Worm (Caenorhabditis elegans): ENCODE data around the gene srt-69.

The srt-69 gene

ce11 chrV:5303389-5303788, 37.9 kb upstream of the srt-69 start, which contains the start of gene ncx-2:
Gene ncx-2, plus strand, starts transcription at chrV:5303689.
- TF ChIP-seq elt-1 (tag; optimal IDR thresholded peaks at IDR 0.05) (no peak), nhr-23 (tag; optimal IDR thresholded peaks at IDR 0.05) (no peak), daf-12 (tag; optimal IDR thresholded peaks at IDR 0.05) (no peak), mml-1 (tag; optimal IDR thresholded peaks at IDR 0.05) (no peak), elt-2 (tag; optimal IDR thresholded peaks at IDR 0.05) (no peak), ceh-9 (tag; optimal IDR thresholded peaks at IDR 0.05) (no peak), ztf-4 (tag; optimal IDR thresholded peaks at IDR 0.05) (no peak), nhr-12 (tag; optimal IDR thresholded peaks at IDR 0.05) (no peak), ceh-82 (tag; optimal IDR thresholded peaks at IDR 0.05) (no peak), nhr-77 (tag; optimal IDR thresholded peaks at IDR 0.05) (no peak), snpc-4 (tag; optimal IDR thresholded peaks at IDR 0.05) (no peak), nhr-43 (tag; optimal IDR thresholded peaks at IDR 0.05; ENCODE audit: poor library complexity, severe bottlenecking) (no peak), mdl-1 (tag; optimal IDR thresholded peaks at IDR 0.05) (no peak), hmg-11 (tag; optimal IDR thresholded peaks at IDR 0.05) (no peak), egl-5 (tag; optimal IDR thresholded peaks at IDR 0.05) (no peak), nhr-25 (tag; optimal IDR thresholded peaks at IDR 0.05) (no peak)

ce11 chrV:5301226-5301625, 35.7 kb upstream of the srt-69 start:
- TF ChIP-seq pha-4 (tag; optimal IDR thresholded peaks at IDR 0.05) = peak; percentile 13
- TF ChIP-seq nhr-43 (tag; optimal IDR thresholded peaks at IDR 0.05; ENCODE audit: poor library complexity, severe bottlenecking) = no peak
- TF ChIP-seq mdl-1 (tag; optimal IDR thresholded peaks at IDR 0.05) = no peak
- no peak for TF ChIP-seq fkh-2 (tag; optimal IDR thresholded peaks at IDR 0.05)

- no peak for TF ChIP-seq aly-2 (tag; optimal IDR thresholded peaks at IDR 0.05)
- no peak for TF ChIP-seq ztf-4 (tag; optimal IDR thresholded peaks at IDR 0.05)
- TF ChIP-seq elt-3 (tag; optimal IDR thresholded peaks at IDR 0.05) = no peak
- no peak for TF ChIP-seq ceh-82 (tag; optimal IDR thresholded peaks at IDR 0.05)
- TF ChIP-seq lin-39 (tag; optimal IDR thresholded peaks at IDR 0.05) = no peak
- no peak for TF ChIP-seq nhr-77 (tag; optimal IDR thresholded peaks at IDR 0.05)
- TF ChIP-seq lsy-12 (tag; optimal IDR thresholded peaks at IDR 0.05) = no peak
- no peak for TF ChIP-seq nhr-23 (tag; optimal IDR thresholded peaks at IDR 0.05)
- no peak for TF ChIP-seq pha-4 (tag; optimal IDR thresholded peaks at IDR 0.05)
- no peak for TF ChIP-seq egl-27 (tag; optimal IDR thresholded peaks at IDR 0.05)
- TF ChIP-seq mml-1 (tag; optimal IDR thresholded peaks at IDR 0.05) = no peak
- no peak for TF ChIP-seq sea-2 (GFP tag; optimal IDR thresholded peaks at IDR 0.05)
- TF ChIP-seq ama-1 (optimal IDR thresholded peaks at IDR 0.05) = no peak
- TF ChIP-seq nhr-67 (tag; optimal IDR thresholded peaks at IDR 0.05) = no peak
- TF ChIP-seq elt-2 (tag; optimal IDR thresholded peaks at IDR 0.05) = no peak
- no peak for TF ChIP-seq tbx-2 (tag; optimal IDR thresholded peaks at IDR 0.05)
Observed at ce11 chrV:5297740-5298139, 32.3 kb upstream of the srt-69 start.

- TF ChIP-seq nhr-67 (tag; optimal IDR thresholded peaks at IDR 0.05) = no peak
- no peak for TF ChIP-seq nhr-11 (tag; optimal IDR thresholded peaks at IDR 0.05)
- TF ChIP-seq nhr-23 (tag; optimal IDR thresholded peaks at IDR 0.05) = no peak
- no peak for TF ChIP-seq eor-1 (tag; optimal IDR thresholded peaks at IDR 0.05)
- no peak for TF ChIP-seq tbx-2 (tag; optimal IDR thresholded peaks at IDR 0.05)
- TF ChIP-seq nfya-1 (tag; optimal IDR thresholded peaks at IDR 0.05; ENCODE audit: insufficient read depth) = peak; percentile 34
- TF ChIP-seq lin-39 (tag; optimal IDR thresholded peaks at IDR 0.05) = peak; percentile 28
- TF ChIP-seq nhr-28 (tag; optimal IDR thresholded peaks at IDR 0.05) = no peak
- TF ChIP-seq elt-3 (tag; optimal IDR thresholded peaks at IDR 0.05) = no peak
- peak; percentile 30 for TF ChIP-seq egl-5 (tag; optimal IDR thresholded peaks at IDR 0.05)
Observed at ce11 chrV:5295940-5296339, 30.5 kb upstream of the srt-69 start.

- TF ChIP-seq sea-2 (GFP tag; optimal IDR thresholded peaks at IDR 0.05) = no peak
- TF ChIP-seq nhr-25 (tag; optimal IDR thresholded peaks at IDR 0.05) = no peak
- TF ChIP-seq mml-1 (tag; optimal IDR thresholded peaks at IDR 0.05) = no peak
- TF ChIP-seq fkh-2 (tag; optimal IDR thresholded peaks at IDR 0.05) = no peak
Observed at ce11 chrV:5288676-5289075, 23.2 kb upstream of the srt-69 start.

ce11 chrV:5287273-5287672, 21.8 kb upstream of the srt-69 start, which contains the start of gene Y49G5A.1:
Gene Y49G5A.1, minus strand, starts transcription at chrV:5287373.
- no peak for TF ChIP-seq pqm-1 (tag; optimal IDR thresholded peaks at IDR 0.05)
- no peak for TF ChIP-seq fkh-2 (tag; optimal IDR thresholded peaks at IDR 0.05)
- no peak for TF ChIP-seq nhr-12 (tag; optimal IDR thresholded peaks at IDR 0.05)
- TF ChIP-seq mdl-1 (tag; optimal IDR thresholded peaks at IDR 0.05) = no peak
- no peak for TF ChIP-seq unc-39 (tag; optimal IDR thresholded peaks at IDR 0.05)
- TF ChIP-seq nhr-25 (tag; optimal IDR thresholded peaks at IDR 0.05) = no peak
- TF ChIP-seq hmg-11 (tag; optimal IDR thresholded peaks at IDR 0.05) = no peak
- no peak for TF ChIP-seq daf-12 (tag; optimal IDR thresholded peaks at IDR 0.05)
- no peak for TF ChIP-seq unc-62 (GFP tag; optimal IDR thresholded peaks at IDR 0.05)
- TF ChIP-seq ceh-82 (tag; optimal IDR thresholded peaks at IDR 0.05) = no peak
- no peak for TF ChIP-seq nhr-43 (tag; optimal IDR thresholded peaks at IDR 0.05; ENCODE audit: poor library complexity, severe bottlenecking)
- no peak for TF ChIP-seq ztf-11 (tag; optimal IDR thresholded peaks at IDR 0.05)
- TF ChIP-seq nhr-28 (tag; optimal IDR thresholded peaks at IDR 0.05) = no peak
- TF ChIP-seq nhr-77 (tag; optimal IDR thresholded peaks at IDR 0.05) = no peak
- no peak for TF ChIP-seq tbx-2 (tag; optimal IDR thresholded peaks at IDR 0.05)
- no peak for TF ChIP-seq ama-1 (optimal IDR thresholded peaks at IDR 0.05)
